Fruit fly (Drosophila melanogaster) S2 (cell line): Measurements from ENCODE around the gene chinmo.

ENCODE experiments used
- CG8478 ChIP-seq: fragments of >200 bp; optimal IDR thresholded peaks from 2 replicates; lab custom pipeline; 2018
- CTCF ChIP-seq, 2 experiments: fragments of >200 bp; optimal IDR thresholded peaks; 2 replicates each; lab custom pipeline; 2018

- TF ChIP-seq CTCF (optimal IDR thresholded peaks at IDR 0.05; lab: Kevin White, UChicago) (no peak), CG8478 (lab: Kevin White, UChicago) (no peak)
Observed at dm6 chr2L:1727826-1728619, 77.0 kb downstream of the chinmo start.
